Worm (Caenorhabditis elegans) whole organism, L4/young adult: ENCODE results near the gene T20G5.9.

Experiments used
- W03F9.2 ChIP-seq: fragments of 150-350 bp; optimal IDR thresholded peaks from 2 replicates; lab custom pipeline; 2014; ENCODE audit warnings: missing biosample characterization, missing genetic modification characterization
- dao-5 ChIP-seq: sonication (generic microtip); optimal IDR thresholded peaks from 2 replicates; lab custom pipeline; 2016; ENCODE audit warnings: missing genotype, missing genetic modification characterization, moderate library complexity, missing compliant biosample characterization
- him-1 ChIP-seq: sonication (generic microtip); optimal IDR thresholded peaks from 2 replicates; lab custom pipeline; 2016; ENCODE audit warnings: missing genotype, missing genetic modification reagents, missing genetic modification characterization, missing compliant biosample characterization

T20G5.9 gene

DNA sequence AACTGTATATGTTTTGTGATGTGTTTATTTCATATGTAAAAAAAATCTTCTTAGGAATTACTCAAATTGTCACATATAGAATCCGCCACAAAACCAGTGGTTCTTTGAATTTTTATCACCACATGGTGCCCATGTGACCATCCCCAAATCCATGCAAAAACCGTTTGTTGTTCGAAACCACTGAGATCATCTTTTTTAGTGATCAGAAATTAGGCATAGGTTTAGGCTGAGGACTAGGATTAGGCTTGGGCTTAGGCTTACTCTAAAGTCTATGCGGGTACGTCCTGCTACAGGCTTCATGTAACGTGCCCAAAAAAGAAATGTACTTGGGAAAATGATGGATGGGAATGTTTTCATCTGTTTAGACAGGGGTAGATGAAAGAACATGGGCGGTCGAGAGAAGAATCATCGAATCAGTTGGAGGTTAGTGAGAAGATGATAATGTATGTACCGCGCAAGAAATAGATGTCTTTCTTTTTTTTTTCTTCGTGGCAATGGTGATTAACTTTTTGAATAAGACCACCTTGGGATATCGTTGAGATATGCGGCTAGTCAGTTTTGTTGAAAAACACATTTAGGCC, 26.7 kb downstream of the T20G5.9 start:
- TF ChIP-seq dao-5 (tag; lab: Kevin White, UChicago) = no peak
- TF ChIP-seq him-1 (tag; lab: Kevin White, UChicago) = no peak
- no peak for TF ChIP-seq W03F9.2

DNA sequence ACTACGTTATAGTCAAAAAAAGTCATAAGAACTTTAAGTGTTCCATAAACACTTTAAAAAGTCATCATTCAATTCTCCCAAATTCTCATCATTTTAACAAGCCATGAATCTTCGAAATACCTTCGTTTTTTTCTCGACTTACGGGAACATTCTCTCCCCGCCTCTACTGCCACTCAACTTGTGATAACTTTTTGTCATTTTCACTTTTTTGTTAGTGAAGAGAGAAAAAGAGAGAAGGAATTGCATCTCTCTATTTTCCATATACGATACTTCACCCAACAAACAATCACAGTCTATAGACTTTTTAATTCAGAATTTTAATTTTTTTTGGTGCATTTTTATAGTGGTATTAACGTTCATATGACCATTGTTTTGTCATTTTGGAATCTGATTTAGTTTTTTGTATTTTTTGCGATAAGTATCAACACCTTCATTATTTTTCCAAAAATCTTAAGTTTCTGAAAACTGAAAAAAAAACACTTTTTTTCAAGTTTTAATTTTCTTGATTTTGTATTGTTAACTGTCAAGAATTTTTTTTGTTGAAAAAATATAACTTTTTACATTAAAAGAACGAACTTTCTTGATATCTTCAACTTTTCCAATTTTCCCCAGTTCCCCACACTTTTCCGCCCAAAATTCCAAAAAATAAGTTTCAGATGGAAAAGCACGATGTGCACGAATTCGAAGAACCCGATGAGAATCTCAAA, 29.0 kb downstream of the T20G5.9 start, which contains the start of gene Y70G10A.3:
Gene Y70G10A.3, plus strand, starts transcription at position 657 of the 707 bp plus-strand sequence.
- TF ChIP-seq dao-5 (tag; lab: Kevin White, UChicago) (no peak), him-1 (tag; lab: Kevin White, UChicago) (no peak), W03F9.2 (no peak)

DNA sequence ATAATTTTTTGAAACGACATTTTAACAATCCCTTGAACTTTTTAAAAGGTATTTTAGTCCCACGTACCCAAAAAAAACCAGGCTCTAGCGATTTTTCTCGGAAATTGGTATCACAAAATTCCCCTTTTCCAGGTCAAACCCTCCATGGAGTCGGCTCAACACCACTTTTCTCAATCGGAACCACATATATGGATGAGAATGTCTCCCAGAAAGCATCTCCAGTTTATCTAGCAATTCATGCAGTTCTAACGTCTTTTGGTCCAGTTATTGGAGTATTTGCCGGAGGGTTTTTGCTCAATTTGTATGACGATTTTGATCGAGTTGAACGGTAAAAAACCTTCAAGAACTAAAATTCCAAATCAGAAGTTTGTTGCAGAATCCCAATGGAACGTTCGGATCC, 30.4 kb downstream of the T20G5.9 start:
- no peak for TF ChIP-seq him-1 (tag; lab: Kevin White, UChicago)
- no peak for TF ChIP-seq dao-5 (tag; lab: Kevin White, UChicago)

ce11 chrIII:10241332-10241829, 31.7 kb downstream of the T20G5.9 start:
- TF ChIP-seq dao-5 (tag; lab: Kevin White, UChicago) = no peak
- TF ChIP-seq him-1 (tag; lab: Kevin White, UChicago) = no peak
- no peak for TF ChIP-seq W03F9.2

DNA sequence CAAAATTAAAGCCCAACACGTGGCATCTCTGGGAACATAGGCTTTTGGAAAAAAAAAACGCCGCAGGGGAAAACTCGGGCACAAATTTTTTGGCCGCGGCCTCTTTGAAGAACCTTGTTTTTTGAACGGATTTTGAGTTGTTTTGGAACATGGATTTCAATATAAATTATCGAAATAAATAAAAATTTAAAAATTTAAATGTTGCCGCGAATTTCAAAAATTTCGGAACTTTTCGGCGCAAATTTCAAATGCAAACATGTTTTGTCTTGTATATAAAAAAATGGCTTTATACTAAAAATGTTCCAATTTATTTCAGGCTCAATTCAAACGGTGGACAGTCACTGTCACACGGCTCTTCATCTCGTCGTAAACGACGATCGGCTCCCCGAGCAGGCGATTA, 34.4 kb downstream of the T20G5.9 start:
- TF ChIP-seq him-1 (tag; lab: Kevin White, UChicago) = no peak
- no peak for TF ChIP-seq W03F9.2
- TF ChIP-seq dao-5 (tag; lab: Kevin White, UChicago) = no peak

ce11 chrIII:10248441-10249137, 38.9 kb downstream of the T20G5.9 start, which contains the start of the genes div-1 and cor-1:
Gene div-1, minus strand, starts transcription at chrIII:10248559.
Gene cor-1, plus strand, starts transcription at chrIII:10249111.
- TF ChIP-seq W03F9.2 (no peak), dao-5 (tag; lab: Kevin White, UChicago) (no peak), him-1 (tag; lab: Kevin White, UChicago) (no peak)

DNA sequence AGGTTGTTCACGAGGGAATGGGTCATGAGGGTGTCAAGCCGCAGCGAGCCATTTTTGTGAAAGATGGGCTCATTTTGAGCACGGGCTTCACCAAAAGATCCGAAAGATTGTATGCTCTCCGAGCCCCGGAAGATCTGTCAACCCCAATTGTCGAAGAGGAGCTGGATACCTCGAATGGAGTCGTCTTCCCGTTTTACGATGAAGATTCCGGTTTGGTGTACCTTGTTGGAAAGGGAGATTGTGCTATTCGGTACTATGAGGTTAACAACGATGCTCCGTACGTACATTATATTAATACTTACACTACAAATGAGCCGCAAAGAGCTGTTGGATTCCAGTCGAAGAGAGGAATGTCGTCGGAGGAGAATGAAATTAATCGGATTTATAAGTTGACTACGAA, 41.5 kb downstream of the T20G5.9 start:
- TF ChIP-seq dao-5 (tag; lab: Kevin White, UChicago) = no peak
- no peak for TF ChIP-seq him-1 (tag; lab: Kevin White, UChicago)
- TF ChIP-seq W03F9.2 = no peak

ce11 chrIII:10253334-10253733, 43.7 kb downstream of the T20G5.9 start:
- TF ChIP-seq dao-5 (tag; lab: Kevin White, UChicago) (no peak), W03F9.2 (no peak), him-1 (tag; lab: Kevin White, UChicago) (no peak)

DNA sequence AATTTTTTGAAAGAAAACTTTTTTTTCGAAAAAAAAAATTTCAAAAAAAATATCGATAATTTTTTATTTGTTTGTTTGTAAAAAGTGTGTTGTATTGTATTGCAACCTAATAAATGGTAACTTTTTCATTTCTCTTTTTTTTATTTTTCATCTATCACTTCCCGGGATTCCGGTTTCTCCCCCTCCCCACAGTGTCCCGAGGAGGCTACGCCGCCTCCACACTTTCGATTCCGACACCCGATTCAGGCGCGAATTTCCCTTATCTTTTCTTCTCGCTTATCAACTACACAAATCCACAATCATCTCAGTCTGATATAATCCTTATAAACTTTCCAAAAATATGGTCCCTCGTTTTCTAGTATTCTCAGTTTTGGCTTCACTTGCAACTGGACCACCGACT, 44.9 kb downstream of the T20G5.9 start, which contains the start of gene R01H10.4:
Gene R01H10.4, plus strand, starts transcription at position 236 of the 400 bp plus-strand sequence.
- TF ChIP-seq him-1 (tag; lab: Kevin White, UChicago) (no peak), W03F9.2 (no peak), dao-5 (tag; lab: Kevin White, UChicago) (no peak)

DNA sequence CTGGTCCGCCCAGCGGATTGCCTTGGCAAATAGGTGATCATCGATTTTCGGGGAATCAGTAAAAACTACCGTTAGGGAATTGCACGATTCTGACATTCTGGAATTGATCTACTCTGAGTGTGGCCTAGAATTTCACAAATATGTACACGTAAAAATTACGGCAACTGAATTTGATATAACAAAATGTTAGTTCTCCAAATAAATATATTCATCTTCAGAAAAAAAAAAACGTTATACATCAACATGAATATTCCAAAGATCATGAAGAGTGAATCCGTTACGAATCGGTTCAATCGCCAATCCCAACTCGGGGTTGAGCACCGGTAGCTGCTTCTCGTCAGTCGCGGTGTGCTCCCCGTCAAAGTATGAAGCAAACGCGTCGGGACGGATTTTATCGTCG, 49.0 kb downstream of the T20G5.9 start, which contains the start of gene rip-1:
Gene rip-1, minus strand, starts transcription at position 101 of the 400 bp plus-strand sequence.
- TF ChIP-seq him-1 (tag; lab: Kevin White, UChicago) (no peak), W03F9.2 (no peak), dao-5 (tag; lab: Kevin White, UChicago) (no peak)
